Worm (Caenorhabditis elegans): ENCODE measurements around the gene Y38H6C.4.

Y38H6C.4 gene

DNA sequence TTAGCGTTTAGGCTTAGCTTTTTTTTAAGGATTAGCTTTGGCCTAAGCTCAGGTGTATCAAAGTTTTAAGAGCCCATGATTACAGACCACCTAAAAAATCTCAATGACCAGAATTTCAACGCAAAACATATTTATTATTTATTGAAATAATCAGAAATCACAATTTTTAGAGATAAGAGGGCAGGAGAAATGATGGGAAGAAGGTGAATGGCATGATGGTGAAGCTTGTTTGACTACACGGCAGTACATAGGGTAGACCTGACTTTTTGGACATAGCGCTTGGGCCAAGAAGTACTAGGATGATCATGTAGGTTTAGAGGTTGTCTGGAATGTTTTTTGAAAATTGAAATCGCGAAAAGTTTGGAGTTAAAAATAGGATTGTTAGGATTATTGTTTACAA, 5.3 kb downstream of the Y38H6C.4 start:
- TF ChIP-seq unc-62 (GFP tag; optimal IDR thresholded peaks at IDR 0.05 in 1 of 2), result no peak
- TF ChIP-seq unc-62 (tag; optimal IDR thresholded peaks at IDR 0.05), result no peak
- TF ChIP-seq duxl-1 (tag; optimal IDR thresholded peaks at IDR 0.05; ENCODE audit: poor library complexity), result no peak
- no peak for TF ChIP-seq nhr-41 (GFP tag; IDR thresholded peaks at IDR 0.05)
- TF ChIP-seq arid-1 (GFP tag; conservative IDR thresholded peaks at IDR 0.05), result no peak
- no peak for TF ChIP-seq daf-19 (GFP tag; conservative IDR thresholded peaks at IDR 0.05)
- no peak for TF ChIP-seq rbr-2 (tag; optimal IDR thresholded peaks at IDR 0.05)
- peak; percentile 7 for TF ChIP-seq hlh-11 (tag; optimal IDR thresholded peaks at IDR 0.05)
- TF ChIP-seq F49E8.2 (tag; optimal IDR thresholded peaks at IDR 0.05; ENCODE audit: borderline replicate concordance), result no peak
- no peak for TF ChIP-seq ZK546.5 (tag; optimal IDR thresholded peaks at IDR 0.05)
- no peak for TF ChIP-seq ceh-82 (tag; optimal IDR thresholded peaks at IDR 0.05)
- no peak for TF ChIP-seq Y5F2A.4 (GFP tag; optimal IDR thresholded peaks at IDR 0.05)
- no peak for TF ChIP-seq ctbp-1 (GFP tag; IDR thresholded peaks at IDR 0.05)
- TF ChIP-seq nhr-111 (GFP tag; optimal IDR thresholded peaks at IDR 0.05), result no peak
- TF ChIP-seq daf-16 (GFP tag; optimal IDR thresholded peaks at IDR 0.05), result no peak
- TF ChIP-seq daf-16 (tag; optimal IDR thresholded peaks at IDR 0.05), result peak; percentile 65
- TF ChIP-seq hmg-1.1 (GFP tag; IDR thresholded peaks at IDR 0.05), result no peak
- no peak for TF ChIP-seq tra-1 (GFP tag; IDR thresholded peaks at IDR 0.05)
- no peak for TF ChIP-seq spr-3 (GFP tag; optimal IDR thresholded peaks at IDR 0.05)
- TF ChIP-seq jun-1 (tag; optimal IDR thresholded peaks at IDR 0.05), result no peak
- TF ChIP-seq nhr-76 (tag; optimal IDR thresholded peaks at IDR 0.05), result no peak
- no peak for TF ChIP-seq ama-1 (optimal IDR thresholded peaks at IDR 0.05)
- no peak for TF ChIP-seq fkh-10 (GFP tag; optimal IDR thresholded peaks at IDR 0.05)
- no peak for TF ChIP-seq fos-1 (tag; optimal IDR thresholded peaks at IDR 0.05)
- no peak for TF ChIP-seq dmd-8 (GFP tag; IDR thresholded peaks at IDR 0.05)
- no peak for TF ChIP-seq daf-12 (tag; optimal IDR thresholded peaks at IDR 0.05)
- no peak for TF ChIP-seq set-16 (GFP tag; IDR thresholded peaks at IDR 0.05)
- TF ChIP-seq ztf-7 (tag; optimal IDR thresholded peaks at IDR 0.05), result no peak
- TF ChIP-seq nhr-48 (tag; optimal IDR thresholded peaks at IDR 0.05), result peak; percentile 54
- TF ChIP-seq dmd-6 (GFP tag; IDR thresholded peaks at IDR 0.05), result peak; percentile 76
- no peak for TF ChIP-seq T20F7.1 (GFP tag; optimal IDR thresholded peaks at IDR 0.05)
- peak; percentile 37 for TF ChIP-seq pqm-1 (tag; optimal IDR thresholded peaks at IDR 0.05)
- no peak for TF ChIP-seq ceh-28 (tag; optimal IDR thresholded peaks at IDR 0.05)
- TF ChIP-seq lin-38 (GFP tag; IDR thresholded peaks at IDR 0.05), result no peak
- no peak for TF ChIP-seq aha-1 (tag)
- TF ChIP-seq ztf-11 (tag; optimal IDR thresholded peaks at IDR 0.05), result no peak
- no peak for TF ChIP-seq Y75B8A.6 (GFP tag; IDR thresholded peaks at IDR 0.05)

DNA sequence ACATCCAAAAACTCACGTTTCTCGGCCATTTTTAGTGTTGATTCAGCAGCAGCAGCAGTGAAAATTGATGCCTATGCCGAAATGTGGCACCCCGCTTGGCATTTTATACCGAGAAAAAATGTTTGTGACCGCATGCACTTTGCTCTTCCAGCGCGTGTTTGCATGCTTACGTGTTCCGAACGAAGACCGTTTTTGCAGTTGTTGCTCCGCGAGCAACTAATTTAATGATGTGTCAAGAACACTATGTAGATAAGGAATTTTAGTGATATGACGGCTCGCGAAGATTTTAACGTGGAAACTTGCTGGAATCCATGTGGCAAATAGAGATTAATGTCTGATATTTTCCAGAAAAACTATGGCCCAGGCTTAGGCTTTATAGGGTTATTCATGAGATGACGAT, 5.9 kb downstream of the Y38H6C.4 start, which contains the start of gene dct-16:
Gene dct-16 (minus strand): TSS at position 78 of the 400 bp plus-strand sequence.
- TF ChIP-seq mxl-2 (GFP tag; conservative IDR thresholded peaks at IDR 0.05), result no peak
- TF ChIP-seq egl-43 (GFP tag; IDR thresholded peaks at IDR 0.05), result no peak
- no peak for TF ChIP-seq set-16 (GFP tag; IDR thresholded peaks at IDR 0.05)
- no peak for TF ChIP-seq ceh-20 (GFP tag; IDR thresholded peaks at IDR 0.05)
- no peak for TF ChIP-seq F10B5.3 (tag; optimal IDR thresholded peaks at IDR 0.05)
- TF ChIP-seq unc-39 (tag; optimal IDR thresholded peaks at IDR 0.05), result no peak
- TF ChIP-seq snpc-4 (tag; optimal IDR thresholded peaks at IDR 0.05), result no peak
- TF ChIP-seq hmg-1.1 (GFP tag; IDR thresholded peaks at IDR 0.05), result no peak
- TF ChIP-seq dmd-6 (GFP tag; IDR thresholded peaks at IDR 0.05), result peak; percentile 94
- TF ChIP-seq zip-2 (tag; optimal IDR thresholded peaks at IDR 0.05), result no peak
- no peak for TF ChIP-seq daf-12 (tag; optimal IDR thresholded peaks at IDR 0.05)
- no peak for TF ChIP-seq lin-38 (GFP tag; IDR thresholded peaks at IDR 0.05)
- TF ChIP-seq spr-3 (GFP tag; optimal IDR thresholded peaks at IDR 0.05), result no peak
- no peak for TF ChIP-seq dpl-1 (GFP tag; optimal IDR thresholded peaks at IDR 0.05)
- peak; percentile 56 for TF ChIP-seq pqm-1 (tag; optimal IDR thresholded peaks at IDR 0.05)
- no peak for TF ChIP-seq ceh-82 (tag; optimal IDR thresholded peaks at IDR 0.05)
- no peak for TF ChIP-seq ceh-62 (tag; optimal IDR thresholded peaks at IDR 0.05)
- peak; percentile 52 for TF ChIP-seq aha-1 (tag)
- peak; percentile 5 for TF ChIP-seq mxl-3 (GFP tag; optimal IDR thresholded peaks at IDR 0.05)
- TF ChIP-seq php-3 (GFP tag; IDR thresholded peaks at IDR 0.05), result peak; percentile 90
- peak; percentile 76 for TF ChIP-seq tra-1 (GFP tag; IDR thresholded peaks at IDR 0.05)
- peak; percentile 85 for TF ChIP-seq nhr-48 (tag; optimal IDR thresholded peaks at IDR 0.05)
- peak; percentile 58; the same call in 1 of the 2 replicates for TF ChIP-seq saeg-2 (GFP tag; IDR thresholded peaks at IDR 0.05)
- TF ChIP-seq dve-1 (tag; optimal IDR thresholded peaks at IDR 0.05; ENCODE audit: insufficient read depth), result peak; percentile 86
- no peak for TF ChIP-seq zag-1 (tag; optimal IDR thresholded peaks at IDR 0.05)
- TF ChIP-seq madf-5 (GFP tag; IDR thresholded peaks at IDR 0.05), result no peak
- no peak for TF ChIP-seq Y105C5A.15 (GFP tag; IDR thresholded peaks at IDR 0.05)
- no peak for TF ChIP-seq duxl-1 (tag; optimal IDR thresholded peaks at IDR 0.05; ENCODE audit: poor library complexity)

All from whole organism, L4 larva.